Worm (Caenorhabditis elegans) whole organism, young adult: ENCODE results near the gene T04F3.5.

Experiments
- B0019.2 ChIP-seq: fragments of 200-800 bp; sonication (Bioruptor generic); conservative IDR thresholded peaks from 2 replicates; pipeline ENCODE4 v1.3.6; 2022; ENCODE audit warnings: missing genetic modification reagents, missing genetic modification characterization, missing compliant biosample characterization
- B0261.1 ChIP-seq: sonication (generic microtip); optimal IDR thresholded peaks from 2 replicates; lab custom pipeline; 2016; ENCODE audit warnings: mild to moderate bottlenecking, missing genetic modification characterization, moderate library complexity, missing compliant biosample characterization
- F33H1.4 ChIP-seq: fragments of 200-800 bp; sonication (Bioruptor generic); IDR thresholded peaks from 2 replicates; pipeline ENCODE4 v1.3.6; 2022; ENCODE audit warnings: missing genetic modification reagents, missing genetic modification characterization, missing compliant biosample characterization
- F39B2.1 ChIP-seq: fragments of 200-800 bp; sonication (Bioruptor generic); IDR thresholded peaks from 2 replicates; pipeline ENCODE4 v1.3.6; 2022; ENCODE audit warnings: missing genetic modification reagents, missing genetic modification characterization, missing compliant biosample characterization
- F49E8.2 ChIP-seq: sonication (generic microtip); optimal IDR thresholded peaks from 3 replicates; lab custom pipeline; 2017; ENCODE audit warnings: missing genetic modification characterization, mild to moderate bottlenecking, missing compliant biosample characterization, antibody characterized with exemption, moderate library complexity; ENCODE audit not compliant: insufficient read depth
- F57A8.1 ChIP-seq: fragments of 200-800 bp; sonication (Bioruptor generic); optimal IDR thresholded peaks from 2 replicates; lab custom pipeline; 2018; ENCODE audit warnings: mild to moderate bottlenecking, missing genetic modification characterization, moderate library complexity, missing compliant biosample characterization
- F57C9.4 ChIP-seq: sonication (generic microtip); optimal IDR thresholded peaks from 2 replicates; lab custom pipeline; 2017; ENCODE audit warnings: mild to moderate bottlenecking, missing genetic modification characterization, missing compliant biosample characterization
- K11D2.4 ChIP-seq: fragments of 200-800 bp; sonication (Bioruptor generic); IDR thresholded peaks from 2 replicates; pipeline ENCODE4 v1.3.6; 2022; ENCODE audit warnings: missing genetic modification reagents, missing genetic modification characterization, missing compliant biosample characterization
- K12H6.12 ChIP-seq: fragments of 200-800 bp; sonication (Bioruptor generic); optimal IDR thresholded peaks from 2 replicates; lab custom pipeline; 2018; ENCODE audit warnings: mild to moderate bottlenecking, missing genetic modification characterization, missing compliant biosample characterization
- T26A5.8 ChIP-seq: sonication (generic microtip); optimal IDR thresholded peaks from 2 replicates; lab custom pipeline; 2016; ENCODE audit warnings: missing genetic modification characterization, missing compliant biosample characterization
- Y53F4B.3 ChIP-seq: fragments of 200-800 bp; sonication (Bioruptor generic); IDR thresholded peaks from 2 replicates; pipeline ENCODE4 v1.3.6; 2022; ENCODE audit warnings: missing genetic modification reagents, missing genetic modification characterization, missing compliant biosample characterization
- Y53G8AR.9 ChIP-seq: fragments of 200-800 bp; sonication (Bioruptor generic); conservative IDR thresholded peaks from 2 replicates; pipeline ENCODE4 v1.3.6; 2022; ENCODE audit warnings: missing genetic modification reagents, missing genetic modification characterization, missing compliant biosample characterization
- Y56A3A.18 ChIP-seq: fragments of 200-800 bp; sonication (Bioruptor generic); IDR thresholded peaks from 2 replicates; pipeline ENCODE4 v1.3.6; 2022; ENCODE audit warnings: missing genetic modification reagents, missing genetic modification characterization, missing compliant biosample characterization
- Y79H2A.3 ChIP-seq: fragments of 200-800 bp; sonication (Bioruptor generic); conservative IDR thresholded peaks from 2 replicates; pipeline ENCODE4 v1.3.6; 2022; ENCODE audit warnings: missing genetic modification reagents, missing genetic modification characterization, missing compliant biosample characterization
- akir-1 ChIP-seq: fragments of 200-800 bp; sonication (Bioruptor generic); optimal IDR thresholded peaks from 2 replicates; lab custom pipeline; 2018; ENCODE audit warnings: mild to moderate bottlenecking, missing genetic modification characterization, moderate library complexity, missing compliant biosample characterization
- atf-7 ChIP-seq: sonication (generic microtip); optimal IDR thresholded peaks from 2 replicates; lab custom pipeline; 2017; ENCODE audit warnings: mild to moderate bottlenecking, missing genetic modification characterization, missing compliant biosample characterization
- athp-1 ChIP-seq: sonication (generic microtip); optimal IDR thresholded peaks from 2 replicates; lab custom pipeline; 2017; ENCODE audit warnings: mild to moderate bottlenecking, missing genetic modification characterization, missing compliant biosample characterization
- attf-3 ChIP-seq: fragments of 200-800 bp; sonication (Bioruptor generic); conservative IDR thresholded peaks from 2 replicates; pipeline ENCODE4 v1.3.6; 2022; ENCODE audit warnings: missing genetic modification reagents, missing genetic modification characterization, missing compliant biosample characterization
- cebp-2 ChIP-seq: fragments of 200-800 bp; sonication (Bioruptor generic); IDR thresholded peaks from 2 replicates; pipeline ENCODE4 v1.3.6; 2022; ENCODE audit warnings: missing genetic modification characterization, missing compliant biosample characterization
- efl-1 ChIP-seq: fragments of 150-350 bp; optimal IDR thresholded peaks from 2 replicates; lab custom pipeline; 2014; ENCODE audit warnings: missing biosample characterization, missing genetic modification reagents, missing genetic modification characterization
- egl-18 ChIP-seq: fragments of 200-800 bp; sonication (Bioruptor generic); IDR thresholded peaks from 2 replicates; pipeline ENCODE4 v1.3.6; 2022; ENCODE audit warnings: missing genetic modification reagents, missing genetic modification characterization, missing compliant biosample characterization
- egl-44 ChIP-seq: fragments of 200-800 bp; sonication (Bioruptor generic); IDR thresholded peaks from 2 replicates; pipeline ENCODE4 v1.3.6; 2022; ENCODE audit warnings: missing genetic modification reagents, missing genetic modification characterization, missing compliant biosample characterization
- him-1 ChIP-seq: sonication (generic microtip); optimal IDR thresholded peaks from 2 replicates; lab custom pipeline; 2016; ENCODE audit warnings: missing genotype, missing genetic modification reagents, missing genetic modification characterization, missing compliant biosample characterization
- hmg-1.2 ChIP-seq: fragments of 200-800 bp; sonication (Bioruptor generic); IDR thresholded peaks from 2 replicates; pipeline ENCODE4 v1.3.6; 2022; ENCODE audit warnings: missing genetic modification reagents, missing genetic modification characterization, missing compliant biosample characterization
- hmg-20 ChIP-seq: fragments of 200-800 bp; sonication (Bioruptor generic); IDR thresholded peaks from 2 replicates; pipeline ENCODE4 v1.3.6; 2022; ENCODE audit warnings: missing genetic modification reagents, missing genetic modification characterization, missing compliant biosample characterization
- lag-1 ChIP-seq: fragments of 200-800 bp; sonication (Bioruptor generic); IDR thresholded peaks from 2 replicates; pipeline ENCODE4 v1.3.6; 2022; ENCODE audit warnings: missing genetic modification reagents, missing genetic modification characterization, missing compliant biosample characterization
- lir-1 ChIP-seq: fragments of 200-800 bp; sonication (Bioruptor generic); conservative IDR thresholded peaks from 2 replicates; pipeline ENCODE4 v1.3.6; 2022; ENCODE audit warnings: missing genetic modification reagents, missing genetic modification characterization, missing compliant biosample characterization
- lsl-1 ChIP-seq: fragments of 200-800 bp; sonication (Bioruptor generic); optimal IDR thresholded peaks from 2 replicates; lab custom pipeline; 2018; ENCODE audit warnings: mild to moderate bottlenecking, missing genetic modification characterization, moderate library complexity, missing compliant biosample characterization
- lsy-27 ChIP-seq: sonication (generic microtip); optimal IDR thresholded peaks from 2 replicates; lab custom pipeline; 2017; ENCODE audit warnings: missing genetic modification characterization, mild to moderate bottlenecking, missing compliant biosample characterization, antibody characterized with exemption, missing genotype, borderline replicate concordance; ENCODE audit not compliant: insufficient read depth
- madf-10 ChIP-seq: sonication (generic microtip); optimal IDR thresholded peaks from 2 replicates; lab custom pipeline; 2016; ENCODE audit warnings: mild to moderate bottlenecking, missing genetic modification characterization, missing compliant biosample characterization
- madf-8 ChIP-seq: fragments of 200-800 bp; sonication (Bioruptor generic); conservative IDR thresholded peaks from 2 replicates; pipeline ENCODE4 v1.3.6; 2022; ENCODE audit warnings: missing genetic modification reagents, missing genetic modification characterization, missing compliant biosample characterization
- mcd-1 ChIP-seq: fragments of 200-800 bp; sonication (Bioruptor generic); IDR thresholded peaks from 2 replicates; pipeline ENCODE4 v1.3.6; 2022; ENCODE audit warnings: missing genetic modification reagents, missing genetic modification characterization, missing compliant biosample characterization
- mel-28 ChIP-seq: sonication (generic microtip); optimal IDR thresholded peaks from 2 replicates; lab custom pipeline; 2016; ENCODE audit warnings: borderline replicate concordance, mild to moderate bottlenecking, missing genetic modification characterization, missing compliant biosample characterization
- mes-4 ChIP-seq: sonication (generic microtip); optimal IDR thresholded peaks from 2 replicates; lab custom pipeline; 2016; ENCODE audit warnings: missing genotype, missing genetic modification characterization, missing compliant biosample characterization
- nfya-1 ChIP-seq: sonication (generic microtip); optimal IDR thresholded peaks from 2 replicates; lab custom pipeline; 2017; ENCODE audit warnings: antibody characterized with exemption, missing compliant biosample characterization, missing genetic modification characterization, borderline replicate concordance; ENCODE audit not compliant: insufficient read depth
- nhr-120 ChIP-seq: fragments of 200-800 bp; sonication (Bioruptor generic); IDR thresholded peaks from 2 replicates; pipeline ENCODE4 v1.3.6; 2022; ENCODE audit warnings: missing genetic modification characterization, missing compliant biosample characterization
- rpc-1 ChIP-seq, 2 experiments: fragments of 150-350 bp in 1 of 2; sonication (generic microtip) in 1 of 2; optimal IDR thresholded peaks; 2 replicates each; lab custom pipeline; 2014 to 2018; ENCODE audit warnings: missing biosample characterization in 1 of 2, missing genetic modification characterization in 1 of 2, missing genetic modification reagents in 1 of 2, missing genotype in 1 of 2
- sea-2 ChIP-seq: fragments of 200-800 bp; sonication (Bioruptor generic); IDR thresholded peaks from 2 replicates; pipeline ENCODE4 v1.3.6; 2022; ENCODE audit warnings: missing genetic modification characterization, missing compliant biosample characterization
- snpc-1.1 ChIP-seq: sonication (generic microtip); optimal IDR thresholded peaks from 2 replicates; lab custom pipeline; 2017; ENCODE audit warnings: missing genetic modification characterization, mild to moderate bottlenecking, missing compliant biosample characterization, antibody characterized with exemption, moderate library complexity, missing genotype, missing genetic modification reagents; ENCODE audit not compliant: insufficient read depth
- snpc-1.3 ChIP-seq: sonication (generic microtip); optimal IDR thresholded peaks from 2 replicates; lab custom pipeline; 2017; ENCODE audit warnings: missing genetic modification characterization, mild to moderate bottlenecking, missing compliant biosample characterization, antibody characterized with exemption, moderate library complexity, missing genotype, missing genetic modification reagents; ENCODE audit not compliant: insufficient read depth
- somi-1 ChIP-seq: fragments of 200-800 bp; sonication (Bioruptor generic); optimal IDR thresholded peaks from 2 replicates; lab custom pipeline; 2018; ENCODE audit warnings: mild to moderate bottlenecking, missing genetic modification characterization, missing compliant biosample characterization
- sptf-2 ChIP-seq: fragments of 200-800 bp; sonication (Bioruptor generic); optimal IDR thresholded peaks from 2 replicates; lab custom pipeline; 2018; ENCODE audit warnings: mild to moderate bottlenecking, missing genetic modification characterization, missing compliant biosample characterization
- tlf-1 ChIP-seq: fragments of 200-800 bp; sonication (Bioruptor generic); optimal IDR thresholded peaks from 2 replicates; lab custom pipeline; 2018; ENCODE audit warnings: mild to moderate bottlenecking, missing genetic modification characterization, missing compliant biosample characterization
- zfh-2 ChIP-seq: fragments of 200-800 bp; sonication (Bioruptor generic); conservative IDR thresholded peaks from 2 replicates; pipeline ENCODE4 v1.3.6; 2022; ENCODE audit warnings: missing genetic modification reagents, missing genetic modification characterization, missing compliant biosample characterization
- zim-3 ChIP-seq: sonication (generic microtip); optimal IDR thresholded peaks from 2 replicates; lab custom pipeline; 2017; ENCODE audit warnings: mild to moderate bottlenecking, missing genetic modification characterization, moderate library complexity, missing compliant biosample characterization
- ztf-18 ChIP-seq: sonication (generic microtip); optimal IDR thresholded peaks from 2 replicates; lab custom pipeline; 2016; ENCODE audit warnings: missing genotype, mild to moderate bottlenecking, missing genetic modification characterization, missing compliant biosample characterization
- ztf-25 ChIP-seq: fragments of 200-800 bp; sonication (Bioruptor generic); IDR thresholded peaks from 2 replicates; pipeline ENCODE4 v1.3.6; 2022; ENCODE audit warnings: missing genetic modification reagents, missing genetic modification characterization, missing compliant biosample characterization

T04F3.5 gene

DNA sequence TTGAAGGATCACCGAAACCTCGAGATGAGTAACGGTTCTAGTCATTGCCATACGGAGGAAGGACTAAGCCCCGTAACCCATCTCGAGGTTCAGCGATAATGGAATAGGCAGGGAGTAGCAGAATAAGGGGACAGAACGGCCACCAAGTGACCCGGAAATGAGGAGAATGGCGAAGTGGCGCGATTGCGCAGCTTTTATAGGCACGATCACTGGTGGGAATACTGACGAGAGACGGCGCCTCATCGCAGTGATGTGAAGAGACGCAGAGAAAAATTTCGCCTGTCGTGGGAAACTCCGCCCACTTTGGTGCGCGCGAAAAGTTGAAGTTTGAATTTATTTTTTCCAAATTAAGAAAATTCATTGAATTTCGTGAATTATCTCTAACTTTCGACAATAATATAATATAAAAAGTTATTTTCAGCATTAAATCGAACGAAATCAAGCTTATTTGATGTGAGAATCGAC lies 9.6 kb downstream of the T04F3.5 start, which contains the start of gene F55A11.4 (continued):
- no peak for TF ChIP-seq hmg-20 (GFP tag; lab: Robert Waterston, UW)
- no peak for TF ChIP-seq egl-44 (GFP tag; lab: Robert Waterston, UW)
- peak; percentile 39 for TF ChIP-seq snpc-1.3 (tag; lab: Kevin White, UChicago)
- no peak for TF ChIP-seq lir-1 (GFP tag; lab: Robert Waterston, UW)
- peak; percentile 27 for TF ChIP-seq him-1
- TF ChIP-seq lag-1 (GFP tag; lab: Robert Waterston, UW): no peak
- TF ChIP-seq lsy-27: no peak
- TF ChIP-seq B0019.2 (GFP tag; lab: Robert Waterston, UW): no peak
- TF ChIP-seq Y53F4B.3 (GFP tag; lab: Robert Waterston, UW): no peak
- TF ChIP-seq Y53G8AR.9: no peak
- TF ChIP-seq akir-1 (GFP tag; lab: Kevin White, UChicago): no peak
- no peak for TF ChIP-seq T26A5.8 (tag; lab: Kevin White, UChicago)
- no peak for TF ChIP-seq rpc-1 (optimal IDR thresholded peaks at IDR 0.05; lab: Kevin White, UChicago)
- no peak for TF ChIP-seq rpc-1 (tag; optimal IDR thresholded peaks at IDR 0.05; lab: Kevin White, UChicago)
- no peak for TF ChIP-seq Y79H2A.3 (GFP tag; lab: Robert Waterston, UW)
- no peak for TF ChIP-seq sptf-2 (GFP tag; lab: Kevin White, UChicago)
- TF ChIP-seq K11D2.4 (GFP tag; lab: Robert Waterston, UW): no peak
- no peak for TF ChIP-seq nfya-1 (tag; lab: Kevin White, UChicago)
- no peak for TF ChIP-seq mel-28 (tag; lab: Kevin White, UChicago)
- TF ChIP-seq egl-18 (GFP tag; lab: Robert Waterston, UW): no peak
- no peak for TF ChIP-seq F39B2.1 (GFP tag; lab: Robert Waterston, UW)
- peak; percentile 62 for TF ChIP-seq lsl-1 (GFP tag; lab: Kevin White, UChicago)
- peak; percentile 73 for TF ChIP-seq efl-1 (GFP tag; lab: Kevin White, UChicago)
- TF ChIP-seq somi-1 (GFP tag; lab: Kevin White, UChicago): no peak
- peak; percentile 4 for TF ChIP-seq snpc-1.1 (tag; lab: Kevin White, UChicago)
- TF ChIP-seq mes-4: no peak
- TF ChIP-seq F57C9.4: no peak
- no peak for TF ChIP-seq B0261.1
- no peak for TF ChIP-seq zim-3 (tag; lab: Kevin White, UChicago)
- no peak for TF ChIP-seq atf-7
- TF ChIP-seq ztf-25: no peak
- no peak for TF ChIP-seq ztf-18 (tag; lab: Kevin White, UChicago)
- no peak for TF ChIP-seq tlf-1
- TF ChIP-seq mcd-1 (GFP tag; lab: Robert Waterston, UW): peak; percentile 57
- TF ChIP-seq athp-1 (tag; lab: Kevin White, UChicago): no peak
- no peak for TF ChIP-seq madf-10 (tag; lab: Kevin White, UChicago)
- TF ChIP-seq Y56A3A.18: no peak
- no peak for TF ChIP-seq zfh-2 (GFP tag; lab: Robert Waterston, UW)
- no peak for TF ChIP-seq F49E8.2 (tag; lab: Kevin White, UChicago)
- peak; percentile 52 for TF ChIP-seq madf-8
- no peak for TF ChIP-seq attf-3
- no peak for TF ChIP-seq F57A8.1 (GFP tag; lab: Kevin White, UChicago)
- TF ChIP-seq F33H1.4: peak; percentile 26
- TF ChIP-seq K12H6.12: no peak
- no peak for TF ChIP-seq cebp-2
- TF ChIP-seq sea-2 (GFP tag; lab: Robert Waterston, UW): no peak
- TF ChIP-seq nhr-120: no peak
- TF ChIP-seq hmg-1.2 (GFP tag; lab: Robert Waterston, UW): peak; percentile 99
- TF ChIP-seq, all 124 proteins: peak for 29
